Fruit fly (Drosophila melanogaster): ENCODE measurements around the gene RFeSP.
A peak's percentile ranks its signal among the peaks of the same experiment; 100 is the strongest.

The RFeSP gene

dm6 chr2L:1651053-1651452, 37.1 kb upstream of the RFeSP start, which contains the start of gene chinmo (continued):
- TF ChIP-seq CG6689 (GFP tag; IDR thresholded peaks at IDR 0.05) (no peak), cad (GFP tag; optimal IDR thresholded peaks at IDR 0.05) (no peak), Hr51 (GFP tag; optimal IDR thresholded peaks at IDR 0.05) (peak in 1 of 2 experiments; percentile 17), CG2120 (GFP tag; optimal IDR thresholded peaks at IDR 0.05) (peak; percentile 5), CG8290 (GFP tag; optimal IDR thresholded peaks at IDR 0.05) (no peak), CG8290 (tag; optimal IDR thresholded peaks at IDR 0.05) (peak in 1 of 2 experiments; percentile 67), Hr39 (optimal IDR thresholded peaks at IDR 0.05) (no peak), so (GFP tag; IDR thresholded peaks at IDR 0.05) (0 out of 3 replicates have a peak, but pooled peaks have one; percentile 21), Meics (GFP tag; optimal IDR thresholded peaks at IDR 0.05) (peak; percentile 30), Med (GFP tag) (peak; percentile 90), CG4854 (GFP tag; optimal IDR thresholded peaks at IDR 0.05) (no peak), Eip74EF (GFP tag; optimal IDR thresholded peaks at IDR 0.05) (peak in 1 of 2 experiments; percentile 25), dmrt99B (tag; optimal IDR thresholded peaks at IDR 0.05) (peak; percentile 12), slbo (GFP tag; IDR thresholded peaks at IDR 0.05) (peak; percentile 26; the same call in 1 of the 2 replicates), fd64A (GFP tag; optimal IDR thresholded peaks at IDR 0.05) (no peak), Camta (GFP tag; optimal IDR thresholded peaks at IDR 0.05) (no peak), CG2199 (GFP tag; IDR thresholded peaks at IDR 0.05) (0 out of 3 replicates have a peak, but pooled peaks have one; percentile 38), CG6854 (GFP tag; optimal IDR thresholded peaks at IDR 0.05) (no peak), Hmx (GFP tag; optimal IDR thresholded peaks at IDR 0.05) (no peak), Optix (GFP tag; IDR thresholded peaks at IDR 0.05) (no peak), sna (GFP tag; IDR thresholded peaks at IDR 0.05; ENCODE audit: partially characterized antibody) (0 out of 2 replicates have a peak, but pooled peaks have one; percentile 29), MTF-1 (GFP tag; optimal IDR thresholded peaks at IDR 0.05; ENCODE audit: borderline replicate concordance) (peak; percentile 15), onecut (GFP tag; IDR thresholded peaks at IDR 0.05) (peak; percentile 23; the same call in 1 of the 2 replicates), Hsf (GFP tag; optimal IDR thresholded peaks at IDR 0.05) (no peak), NfI (GFP tag; optimal IDR thresholded peaks at IDR 0.05) (peak; percentile 13), ash1 (GFP tag; optimal IDR thresholded peaks at IDR 0.05) (peak; percentile 70), CG11504 (tag; optimal IDR thresholded peaks at IDR 0.05) (peak; percentile 26), CG10565 (GFP tag; optimal IDR thresholded peaks at IDR 0.05) (no peak), stc (GFP tag; IDR thresholded peaks at IDR 0.05) (peak; percentile 57; the same call in 1 of the 2 replicates), sd (tag; optimal IDR thresholded peaks at IDR 0.05) (peak; percentile 81), CG17328 (GFP tag; IDR thresholded peaks at IDR 0.05) (0 out of 2 replicates have a peak, but pooled peaks have one; percentile 24), CG42726 (GFP tag; IDR thresholded peaks at IDR 0.05; ENCODE audit: partially characterized antibody) (peak; percentile 73), esg (GFP tag; conservative IDR thresholded peaks at IDR 0.05) (no peak), abd-A (tag; optimal IDR thresholded peaks at IDR 0.05) (peak; percentile 27), pros (GFP tag; optimal IDR thresholded peaks at IDR 0.05) (peak; percentile 20), CG8281 (tag; optimal IDR thresholded peaks at IDR 0.05) (no peak), Nf-YA (GFP tag; IDR thresholded peaks at IDR 0.05) (0 out of 2 replicates have a peak, but pooled peaks have one; percentile 22), Fer1 (GFP tag; optimal IDR thresholded peaks at IDR 0.05) (peak; percentile 46), cwo (GFP tag; optimal IDR thresholded peaks at IDR 0.05) (peak; percentile 18), CG6791 (GFP tag; IDR thresholded peaks at IDR 0.05; ENCODE audit: partially characterized antibody) (0 out of 3 replicates have a peak, but pooled peaks have one; percentile 11), hkb (optimal IDR thresholded peaks at IDR 0.05) (no peak), hkb (GFP tag; IDR thresholded peaks at IDR 0.05) (peak; percentile 22; the same call in 1 of the 2 replicates), Blimp-1 (GFP tag; optimal IDR thresholded peaks at IDR 0.05) (no peak), Atf6 (GFP tag; IDR thresholded peaks at IDR 0.05) (0 out of 2 replicates have a peak, but pooled peaks have one; percentile 12), CG12769 (tag; optimal IDR thresholded peaks at IDR 0.05) (peak; percentile 33), unc-4 (GFP tag; IDR thresholded peaks at IDR 0.05; ENCODE audit: partially characterized antibody) (0 out of 2 replicates have a peak, but pooled peaks have one; percentile 31), H2.0 (GFP tag; IDR thresholded peaks at IDR 0.05) (no peak), ap (GFP tag; IDR thresholded peaks at IDR 0.05) (peak; percentile 30; the same call in 1 of the 2 replicates), CG13287 (GFP tag; IDR thresholded peaks at IDR 0.05; ENCODE audit: partially characterized antibody) (peak; percentile 34; the same call in 1 of the 2 replicates), slou (GFP tag; optimal IDR thresholded peaks at IDR 0.05) (no peak)

All from whole organism, embryonic.